Worm (Caenorhabditis elegans): ENCODE results near the gene H03A11.13.

ce11 chrX:15166122-15166521 lies 46.9 kb downstream of the H03A11.13 start, which contains the start of gene T10B10.8:
- TF ChIP-seq mep-1 (tag; optimal IDR thresholded peaks at IDR 0.05) (no peak), ceh-83 (GFP tag; optimal IDR thresholded peaks at IDR 0.05) (no peak), elt-3 (tag; optimal IDR thresholded peaks at IDR 0.05) (no peak), nhr-237 (tag; optimal IDR thresholded peaks at IDR 0.05) (no peak), elt-1 (tag; optimal IDR thresholded peaks at IDR 0.05; ENCODE audit: borderline replicate concordance, insufficient read depth) (no peak), hlh-1 (tag; optimal IDR thresholded peaks at IDR 0.05) (no peak), pha-4 (tag; optimal IDR thresholded peaks at IDR 0.05) (no peak), nhr-28 (tag; optimal IDR thresholded peaks at IDR 0.05) (no peak), mab-5 (tag; optimal IDR thresholded peaks at IDR 0.05) (no peak), snpc-4 (tag; optimal IDR thresholded peaks at IDR 0.05) (no peak), unc-62 (GFP tag; optimal IDR thresholded peaks at IDR 0.05) (no peak), lsy-2 (tag; optimal IDR thresholded peaks at IDR 0.05) (no peak), ham-2 (GFP tag; optimal IDR thresholded peaks at IDR 0.05) (no peak)
